Fruit fly (Drosophila melanogaster) whole organism, embryonic: Measurements from ENCODE around the gene Iris.

Experiments
- Blimp-1 ChIP-seq: fragments of 200-800 bp; sonication (Bioruptor generic); optimal IDR thresholded peaks from 3 replicates; lab custom pipeline; 2018; ENCODE audit warnings: missing biosample characterization, missing genetic modification characterization, mild to moderate bottlenecking, moderate library complexity, missing genetic modification reagents
- CG10147 ChIP-seq: fragments of 200-800 bp; sonication (Bioruptor generic); optimal IDR thresholded peaks from 2 replicates; lab custom pipeline; 2019; ENCODE audit warnings: missing biosample characterization, mild to moderate bottlenecking, missing genetic modification characterization, moderate library complexity
- CG10321 ChIP-seq: fragments of 200-800 bp; sonication (Bioruptor generic); IDR thresholded peaks from 2 replicates; pipeline ENCODE4 v1.3.6; 2022; ENCODE audit warnings: missing biosample characterization, missing genetic modification characterization
- CG10462 ChIP-seq: fragments of 200-800 bp; sonication (Bioruptor generic); optimal IDR thresholded peaks from 2 replicates; lab custom pipeline; 2016; ENCODE audit warnings: missing biosample characterization, missing genetic modification characterization
- CG11093 ChIP-seq: fragments of 200-800 bp; sonication (Bioruptor generic); IDR thresholded peaks from 3 replicates; pipeline ENCODE4 v1.3.6; 2022; ENCODE audit warnings: missing biosample characterization, missing genetic modification characterization
- CG13775 ChIP-seq: fragments of 200-800 bp; sonication (Bioruptor generic); optimal IDR thresholded peaks from 3 replicates; lab custom pipeline; 2017; ENCODE audit warnings: missing biosample characterization, mild to moderate bottlenecking, missing genetic modification characterization
- CG13894 ChIP-seq: fragments of 200-800 bp; sonication (Bioruptor generic); optimal IDR thresholded peaks from 3 replicates; lab custom pipeline; 2018; ENCODE audit warnings: missing biosample characterization, mild to moderate bottlenecking, missing genetic modification characterization, moderate library complexity
- CG17328 ChIP-seq: fragments of 200-800 bp; sonication (Bioruptor generic); IDR thresholded peaks from 2 replicates; pipeline ENCODE4 v1.3.6; 2022; ENCODE audit warnings: missing biosample characterization, missing genetic modification characterization
- CG18262 ChIP-seq: fragments of 200-800 bp; optimal IDR thresholded peaks from 3 replicates; lab custom pipeline; 2019; ENCODE audit warnings: missing biosample characterization, mild to moderate bottlenecking, missing genetic modification characterization, moderate library complexity
- CG18599 ChIP-seq: fragments of 200-800 bp; sonication (Bioruptor generic); optimal IDR thresholded peaks from 3 replicates; lab custom pipeline; 2017; ENCODE audit warnings: missing biosample characterization, missing genetic modification characterization, mild to moderate bottlenecking, moderate library complexity, missing genetic modification reagents
- CG18619 ChIP-seq: fragments of 200-800 bp; sonication (Bioruptor generic); optimal IDR thresholded peaks from 3 replicates; lab custom pipeline; 2017; ENCODE audit warnings: missing biosample characterization, mild to moderate bottlenecking, missing genetic modification characterization
- CG2120 ChIP-seq: fragments of 200-800 bp; sonication (Bioruptor generic); optimal IDR thresholded peaks from 3 replicates; lab custom pipeline; 2016; ENCODE audit warnings: missing biosample characterization, missing genetic modification characterization
- CG2889 ChIP-seq: fragments of 200-800 bp; sonication (Bioruptor generic); IDR thresholded peaks from 3 replicates; pipeline ENCODE4 v1.3.6; 2022; ENCODE audit warnings: missing biosample characterization, missing genetic modification characterization
- CG32772 ChIP-seq: fragments of 200-800 bp; sonication (Bioruptor generic); IDR thresholded peaks from 2 replicates; pipeline ENCODE4 v1.3.6; 2022; ENCODE audit warnings: missing biosample characterization, missing genetic modification characterization
- CG6254 ChIP-seq: fragments of 200-800 bp; sonication (Bioruptor generic); optimal IDR thresholded peaks from 3 replicates; lab custom pipeline; 2017; ENCODE audit warnings: mild to moderate bottlenecking, missing biosample characterization, missing genetic modification reagents, missing genetic modification characterization
- CG6791 ChIP-seq: fragments of 200-800 bp; sonication (Bioruptor generic); IDR thresholded peaks from 3 replicates; pipeline ENCODE4 v1.3.6; 2022; ENCODE audit warnings: missing biosample characterization, missing genetic modification characterization; ENCODE audit not compliant: partially characterized antibody
- CG9727 ChIP-seq: fragments of 200-800 bp; sonication (Bioruptor generic); optimal IDR thresholded peaks from 3 replicates; lab custom pipeline; 2017; ENCODE audit warnings: missing biosample characterization, mild to moderate bottlenecking, missing genetic modification characterization
- CG9876 ChIP-seq: fragments of 200-800 bp; sonication (Bioruptor generic); optimal IDR thresholded peaks from 2 replicates; lab custom pipeline; 2016; ENCODE audit warnings: missing biosample characterization, missing genetic modification characterization
- Dfd ChIP-seq, 2 experiments: fragments of >200 bp; optimal IDR thresholded peaks; 2 replicates each; lab custom pipeline; 2017; ENCODE audit warnings: missing biosample characterization in 2 of 2, missing genetic modification characterization in 2 of 2
- Dip3 ChIP-seq: fragments of 200-800 bp; sonication (Bioruptor generic); optimal IDR thresholded peaks from 3 replicates; lab custom pipeline; 2016; ENCODE audit warnings: missing biosample characterization, missing genetic modification characterization
- Drgx ChIP-seq: fragments of 200-800 bp; sonication (Bioruptor generic); IDR thresholded peaks from 2 replicates; pipeline ENCODE4 v1.3.6; 2022; ENCODE audit warnings: missing biosample characterization, missing genetic modification characterization
- E2f2 ChIP-seq: fragments of 200-800 bp; sonication (Bioruptor generic); IDR thresholded peaks from 2 replicates; pipeline ENCODE4 v1.3.6; 2022; ENCODE audit warnings: missing biosample characterization, missing genetic modification characterization
- Fer3 ChIP-seq: fragments of 200-800 bp; sonication (Bioruptor generic); optimal IDR thresholded peaks from 2 replicates; lab custom pipeline; 2018; ENCODE audit warnings: missing biosample characterization, mild to moderate bottlenecking, missing genetic modification characterization, moderate library complexity
- Hey ChIP-seq: fragments of 200-800 bp; sonication (Bioruptor generic); optimal IDR thresholded peaks from 3 replicates; lab custom pipeline; 2018; ENCODE audit warnings: missing biosample characterization, mild to moderate bottlenecking, missing genetic modification characterization
- Jarid2 ChIP-seq: fragments of 200-800 bp; sonication (Bioruptor generic); optimal IDR thresholded peaks from 3 replicates; lab custom pipeline; 2017; ENCODE audit warnings: mild to moderate bottlenecking, missing biosample characterization, missing genetic modification reagents, missing genetic modification characterization
- Max ChIP-seq: fragments of 200-800 bp; sonication (Bioruptor generic); optimal IDR thresholded peaks from 2 replicates; lab custom pipeline; 2016; ENCODE audit warnings: missing biosample characterization, mild to moderate bottlenecking, missing genetic modification characterization
- Nf-YC ChIP-seq: fragments of 200-800 bp; optimal IDR thresholded peaks from 3 replicates; lab custom pipeline; 2019; ENCODE audit warnings: missing biosample characterization, mild to moderate bottlenecking, missing genetic modification characterization, moderate library complexity
- PHDP ChIP-seq: fragments of 200-800 bp; sonication (Bioruptor generic); optimal IDR thresholded peaks from 3 replicates; lab custom pipeline; 2018; ENCODE audit warnings: missing biosample characterization, mild to moderate bottlenecking, missing genetic modification characterization, moderate library complexity
- TFAM ChIP-seq: fragments of 200-800 bp; sonication (Bioruptor generic); optimal IDR thresholded peaks from 2 replicates; lab custom pipeline; 2017; ENCODE audit warnings: missing biosample characterization, missing genetic modification characterization, inconsistent platforms
- YL-1 ChIP-seq: fragments of 200-800 bp; sonication (Bioruptor generic); optimal IDR thresholded peaks from 3 replicates; lab custom pipeline; 2017; ENCODE audit warnings: missing biosample characterization, mild to moderate bottlenecking, missing genetic modification characterization
- abd-A ChIP-seq: fragments of 200-800 bp; sonication (Bioruptor generic); optimal IDR thresholded peaks from 3 replicates; lab custom pipeline; 2019; ENCODE audit warnings: missing biosample characterization, mild to moderate bottlenecking, missing genetic modification characterization, moderate library complexity
- ara ChIP-seq: fragments of 200-800 bp; sonication (Bioruptor generic); IDR thresholded peaks from 2 replicates; pipeline ENCODE4 v1.3.6; 2022; ENCODE audit warnings: missing biosample characterization, missing genetic modification characterization
- caup ChIP-seq: fragments of 200-800 bp; sonication (Bioruptor generic); optimal IDR thresholded peaks from 3 replicates; lab custom pipeline; 2017; ENCODE audit warnings: missing biosample characterization, mild to moderate bottlenecking, missing genetic modification characterization, moderate library complexity; ENCODE audit not compliant: severe bottlenecking
- corto ChIP-seq: fragments of 200-800 bp; sonication (Bioruptor generic); optimal IDR thresholded peaks from 2 replicates; lab custom pipeline; 2016; ENCODE audit warnings: missing biosample characterization, mild to moderate bottlenecking, missing genetic modification characterization, moderate library complexity
- crol ChIP-seq: fragments of 200-800 bp; sonication (Bioruptor generic); IDR thresholded peaks from 2 replicates; pipeline ENCODE4 v1.3.6; 2022; ENCODE audit warnings: missing biosample characterization, missing genetic modification characterization
- dati ChIP-seq: fragments of 200-800 bp; sonication (Bioruptor generic); IDR thresholded peaks from 2 replicates; pipeline ENCODE4 v1.3.6; 2022; ENCODE audit warnings: missing biosample characterization, missing genetic modification characterization
- dm ChIP-seq: fragments of 200-800 bp; sonication (Bioruptor generic); optimal IDR thresholded peaks from 3 replicates; lab custom pipeline; 2016; ENCODE audit warnings: missing biosample characterization, missing genetic modification characterization
- esg ChIP-seq: fragments of 200-800 bp; sonication (Bioruptor generic); conservative IDR thresholded peaks from 2 replicates; pipeline ENCODE4 v1.3.6; 2022; ENCODE audit warnings: missing biosample characterization, missing genetic modification characterization
- fd96Cb ChIP-seq: fragments of 200-800 bp; sonication (Bioruptor generic); optimal IDR thresholded peaks from 2 replicates; lab custom pipeline; 2018; ENCODE audit warnings: missing biosample characterization, mild to moderate bottlenecking, missing genetic modification characterization, moderate library complexity
- fru ChIP-seq: fragments of >200 bp; optimal IDR thresholded peaks from 2 replicates; lab custom pipeline; 2017
- gcm ChIP-seq: fragments of 200-800 bp; sonication (Bioruptor generic); optimal IDR thresholded peaks from 2 replicates; lab custom pipeline; 2019; ENCODE audit warnings: missing biosample characterization, mild to moderate bottlenecking, missing genetic modification characterization, moderate library complexity
- her ChIP-seq: fragments of 200-800 bp; sonication (Bioruptor generic); optimal IDR thresholded peaks from 2 replicates; lab custom pipeline; 2016; ENCODE audit warnings: missing biosample characterization, missing genetic modification characterization
- hkb ChIP-seq, 2 experiments: fragments of 200-800 bp in 1 of 2; fragments of >200 bp in 1 of 2; sonication (Bioruptor generic) in 1 of 2; IDR thresholded peaks in 1 of 2; optimal IDR thresholded peaks in 1 of 2; 2 replicates each; pipeline versions ENCODE4 v1.3.6 to Lab custom; 2017 to 2022; ENCODE audit warnings: missing biosample characterization in 1 of 2, missing genetic modification characterization in 1 of 2
- hth ChIP-seq: fragments of >200 bp; optimal IDR thresholded peaks from 2 replicates; lab custom pipeline; 2017; ENCODE audit warnings: inconsistent platforms
- jigr1 ChIP-seq: fragments of 200-800 bp; sonication (Bioruptor generic); IDR thresholded peaks from 3 replicates; pipeline ENCODE4 v1.3.6; 2022; ENCODE audit warnings: missing biosample characterization, missing genetic modification characterization
- lab ChIP-seq: fragments of 200-800 bp; sonication (Bioruptor generic); optimal IDR thresholded peaks from 3 replicates; lab custom pipeline; 2017; ENCODE audit warnings: missing biosample characterization, missing genetic modification characterization, mild to moderate bottlenecking, moderate library complexity, missing genetic modification reagents
- mirr ChIP-seq: fragments of 200-800 bp; sonication (Bioruptor generic); optimal IDR thresholded peaks from 3 replicates; lab custom pipeline; 2018; ENCODE audit warnings: missing biosample characterization, mild to moderate bottlenecking, missing genetic modification characterization
- sug ChIP-seq: fragments of 200-800 bp; optimal IDR thresholded peaks from 2 replicates; lab custom pipeline; 2019; ENCODE audit warnings: missing biosample characterization, mild to moderate bottlenecking, missing genetic modification characterization, moderate library complexity
- toy ChIP-seq: fragments of 200-800 bp; sonication (Bioruptor generic); IDR thresholded peaks from 2 replicates; pipeline ENCODE4 v1.3.6; 2022; ENCODE audit warnings: missing biosample characterization, missing genetic modification characterization
- usp ChIP-seq: fragments of >200 bp; optimal IDR thresholded peaks from 2 replicates; lab custom pipeline; 2017; ENCODE audit warnings: missing biosample characterization, missing genetic modification characterization

The Iris gene

dm6 chr2L:1142730-1143281 is 8.9 kb upstream of the Iris start, which contains the start of gene MFS3 (continued):
- TF ChIP-seq CG13775 (peak; percentile 2), dati (GFP tag; lab: Robert Waterston, UW) (no peak), CG9727 (GFP tag; lab: Kevin White, UChicago) (no peak), Jarid2 (GFP tag; lab: Kevin White, UChicago) (peak; percentile 66), CG18262 (no peak), Hey (tag; lab: Kevin White, UChicago) (peak; percentile 13), ara (no peak), hth (lab: Kevin White, UChicago) (no peak), sug (tag; lab: Kevin White, UChicago) (peak; percentile 36), CG10321 (GFP tag; lab: Robert Waterston, UW) (no peak), CG17328 (no peak), E2f2 (GFP tag; lab: Robert Waterston, UW) (peak; percentile 76), dm (GFP tag; lab: Kevin White, UChicago) (peak; percentile 6), abd-A (tag; lab: Kevin White, UChicago) (peak; percentile 96), crol (GFP tag; lab: Robert Waterston, UW) (no peak), Fer3 (tag; lab: Kevin White, UChicago) (no peak), fd96Cb (tag; lab: Kevin White, UChicago) (no peak), toy (GFP tag; lab: Robert Waterston, UW) (peak; percentile 41; the same call in 1 of the 2 replicates), CG18619 (GFP tag; lab: Kevin White, UChicago) (no peak), usp (GFP tag; lab: Kevin White, UChicago) (no peak), CG10147 (GFP tag; lab: Kevin White, UChicago) (no peak), lab (GFP tag; lab: Kevin White, UChicago) (peak; percentile 64), CG6791 (GFP tag; lab: Robert Waterston, UW) (0 out of 3 replicates have a peak, but pooled peaks have one; percentile 38), YL-1 (no peak), corto (GFP tag; lab: Kevin White, UChicago) (no peak), fru (lab: Kevin White, UChicago) (no peak), CG2889 (no peak), gcm (GFP tag; lab: Kevin White, UChicago) (peak; percentile 9), jigr1 (GFP tag; lab: Robert Waterston, UW) (no peak), mirr (GFP tag; lab: Kevin White, UChicago) (peak; percentile 11), Nf-YC (tag; lab: Kevin White, UChicago) (peak; percentile 7), PHDP (peak; percentile 20), Dfd (GFP tag; optimal IDR thresholded peaks at IDR 0.05; lab: Kevin White, UChicago) (no peak), CG10462 (GFP tag; lab: Kevin White, UChicago) (no peak), CG13894 (peak; percentile 81), CG6254 (GFP tag; lab: Kevin White, UChicago) (no peak), Drgx (GFP tag; lab: Robert Waterston, UW) (peak; percentile 25; the same call in 1 of the 2 replicates), her (peak; percentile 25), CG18599 (GFP tag; lab: Kevin White, UChicago) (peak; percentile 46), TFAM (GFP tag; lab: Kevin White, UChicago) (no peak), Blimp-1 (no peak), CG2120 (GFP tag; lab: Kevin White, UChicago) (peak; percentile 18), Max (GFP tag; lab: Kevin White, UChicago) (no peak), Dip3 (GFP tag; lab: Kevin White, UChicago) (peak; percentile 0), CG32772 (peak; percentile 53; the same call in 1 of the 2 replicates), hkb (optimal IDR thresholded peaks at IDR 0.05; lab: Kevin White, UChicago) (no peak), hkb (GFP tag; IDR thresholded peaks at IDR 0.05; lab: Robert Waterston, UW) (0 out of 2 replicates have a peak, but pooled peaks have one; percentile 10), esg (no peak), CG11093 (GFP tag; lab: Robert Waterston, UW) (no peak), caup (GFP tag; lab: Kevin White, UChicago) (peak; percentile 7), CG9876 (GFP tag; lab: Kevin White, UChicago) (no peak)
